Comparison of ENCODE assay signal across 3 fruit fly cellular contexts in the genomic region with DNA sequence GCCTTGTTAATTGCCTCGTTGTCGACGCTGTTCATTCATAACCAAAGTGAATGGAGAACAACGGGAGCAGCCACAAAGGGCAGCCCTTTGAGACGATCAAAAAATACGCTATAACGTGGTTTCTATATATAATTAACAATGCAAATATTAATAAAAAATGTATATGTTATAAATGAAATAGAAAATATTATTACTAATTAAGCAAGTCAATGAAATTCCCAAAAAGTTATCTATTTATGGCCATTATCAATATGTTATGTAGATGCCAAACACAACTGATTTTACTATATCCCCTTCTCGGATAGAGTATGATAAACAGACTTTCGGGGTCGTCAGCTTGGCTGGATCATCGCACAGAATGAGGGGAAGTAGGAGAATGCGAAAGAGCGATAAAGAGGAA.
TF ChIP-seq lines count a peak whose summit lies in the region.

No protein-coding gene starts in this region.

- no peak for TF ChIP-seq CTCF in whole organism, embryonic (GFP tag; optimal IDR thresholded peaks at IDR 0.05; lab: Kevin White, UChicago)

TF ChIP-seq in whole organism, embryonic, 481 proteins besides CTCF, POLR2A, EP300 and RAD21 (continues in another document):
- TF ChIP-seq pb (GFP tag; optimal IDR thresholded peaks at IDR 0.05; lab: Kevin White, UChicago): no peak
- TF ChIP-seq CG14965 (GFP tag; optimal IDR thresholded peaks at IDR 0.05; lab: Kevin White, UChicago; ENCODE audit: borderline replicate concordance): no peak
- peak; percentile 41 for TF ChIP-seq Meics (GFP tag; optimal IDR thresholded peaks at IDR 0.05; lab: Kevin White, UChicago)
- peak; percentile 64 for TF ChIP-seq sens (GFP tag; lab: Kevin White, UChicago)
- TF ChIP-seq CG17328 (GFP tag; IDR thresholded peaks at IDR 0.05; lab: Robert Waterston, UW): peak; percentile 42; the same call in 1 of the 2 replicates
- peak; percentile 43; the same call in 1 of the 2 replicates for TF ChIP-seq E2f2 (GFP tag; IDR thresholded peaks at IDR 0.05; lab: Robert Waterston, UW)
- peak; percentile 28 for TF ChIP-seq CG4424 (GFP tag; optimal IDR thresholded peaks at IDR 0.05; lab: Kevin White, UChicago)
- no peak for TF ChIP-seq gfzf (GFP tag; optimal IDR thresholded peaks at IDR 0.05; lab: Kevin White, UChicago)
- peak in 1 of 2 experiments; percentile 16 for TF ChIP-seq dpn (GFP tag; optimal IDR thresholded peaks at IDR 0.05; lab: Kevin White, UChicago)
- no peak for TF ChIP-seq slp2 (GFP tag; optimal IDR thresholded peaks at IDR 0.05; lab: Kevin White, UChicago)
- TF ChIP-seq CG8924 (tag; optimal IDR thresholded peaks at IDR 0.05; lab: Kevin White, UChicago): peak; percentile 54
- no peak for TF ChIP-seq ara (GFP tag; IDR thresholded peaks at IDR 0.05; lab: Robert Waterston, UW)
- peak; percentile 61 for TF ChIP-seq unpg (GFP tag; optimal IDR thresholded peaks at IDR 0.05; lab: Kevin White, UChicago)
- TF ChIP-seq CG11504 (tag; optimal IDR thresholded peaks at IDR 0.05; lab: Kevin White, UChicago): peak; percentile 75
- no peak for TF ChIP-seq prd (optimal IDR thresholded peaks at IDR 0.05; lab: Kevin White, UChicago)
- TF ChIP-seq prd (GFP tag; IDR thresholded peaks at IDR 0.05; lab: Robert Waterston, UW): peak; percentile 67
- peak; percentile 7 for TF ChIP-seq CG9727 (GFP tag; optimal IDR thresholded peaks at IDR 0.05; lab: Kevin White, UChicago)
- TF ChIP-seq Sox102F (GFP tag; optimal IDR thresholded peaks at IDR 0.05; lab: Kevin White, UChicago): peak; percentile 69
- no peak for TF ChIP-seq gcm2 (GFP tag; optimal IDR thresholded peaks at IDR 0.05; lab: Kevin White, UChicago)
- TF ChIP-seq CG9215 (GFP tag; IDR thresholded peaks at IDR 0.05; lab: Robert Waterston, UW): 0 out of 2 replicates have a peak, but pooled peaks have one; percentile 27
- TF ChIP-seq nerfin-1 (tag; optimal IDR thresholded peaks at IDR 0.05; lab: Kevin White, UChicago): peak; percentile 33
- TF ChIP-seq ase (GFP tag; IDR thresholded peaks at IDR 0.05; lab: Robert Waterston, UW): peak; percentile 58; the same call in 1 of the 3 replicates
- no peak for TF ChIP-seq CG1647 (GFP tag; optimal IDR thresholded peaks at IDR 0.05; lab: Kevin White, UChicago)
- peak; percentile 55 for TF ChIP-seq CoRest (tag; optimal IDR thresholded peaks at IDR 0.05; lab: Kevin White, UChicago)
- peak in 1 of 2 experiments; percentile 53 for TF ChIP-seq bsh (GFP tag; optimal IDR thresholded peaks at IDR 0.05; lab: Kevin White, UChicago)
- TF ChIP-seq CG5953 (GFP tag; IDR thresholded peaks at IDR 0.05; lab: Robert Waterston, UW): no peak
- no peak for TF ChIP-seq CG4360 (GFP tag; IDR thresholded peaks at IDR 0.05; lab: Robert Waterston, UW)
- peak; percentile 52; the same call in 2 of the 3 replicates for TF ChIP-seq CG7357 (GFP tag; IDR thresholded peaks at IDR 0.05; lab: Robert Waterston, UW)

TF ChIP-seq in whole organism, prepupa, 60 proteins besides CTCF, POLR2A, EP300 and RAD21:
- no peak for TF ChIP-seq CG3919 (GFP tag; optimal IDR thresholded peaks at IDR 0.05; lab: Kevin White, UChicago)
- TF ChIP-seq CG3032 (tag; optimal IDR thresholded peaks at IDR 0.05; lab: Kevin White, UChicago): no peak
- TF ChIP-seq fd85E (GFP tag; optimal IDR thresholded peaks at IDR 0.05; lab: Kevin White, UChicago): no peak
- TF ChIP-seq topi (GFP tag; optimal IDR thresholded peaks at IDR 0.05; lab: Kevin White, UChicago): no peak
- peak; percentile 0 for TF ChIP-seq CG11902 (GFP tag; optimal IDR thresholded peaks at IDR 0.05; lab: Kevin White, UChicago)
- peak; percentile 13 for TF ChIP-seq CG32006 (GFP tag; optimal IDR thresholded peaks at IDR 0.05; lab: Kevin White, UChicago)
- TF ChIP-seq CG31627 (GFP tag; optimal IDR thresholded peaks at IDR 0.05; lab: Kevin White, UChicago): no peak
- no peak for TF ChIP-seq eg (GFP tag; IDR thresholded peaks at IDR 0.05; lab: Robert Waterston, UW)
- peak; percentile 1 for TF ChIP-seq CG10631 (GFP tag; optimal IDR thresholded peaks at IDR 0.05; lab: Kevin White, UChicago)
- no peak for TF ChIP-seq CG1621 (tag; optimal IDR thresholded peaks at IDR 0.05; lab: Kevin White, UChicago)
- peak; percentile 17 for TF ChIP-seq Ets96B (tag; optimal IDR thresholded peaks at IDR 0.05; lab: Kevin White, UChicago)
- no peak for TF ChIP-seq CG34406 (GFP tag; optimal IDR thresholded peaks at IDR 0.05; lab: Kevin White, UChicago)
- no peak for TF ChIP-seq Gug (GFP tag; IDR thresholded peaks at IDR 0.05; lab: Robert Waterston, UW)
- no peak for TF ChIP-seq cyc (GFP tag; optimal IDR thresholded peaks at IDR 0.05; lab: Kevin White, UChicago)
- TF ChIP-seq CG9139 (GFP tag; optimal IDR thresholded peaks at IDR 0.05; lab: Kevin White, UChicago): no peak
- TF ChIP-seq achi (GFP tag; optimal IDR thresholded peaks at IDR 0.05; lab: Kevin White, UChicago): peak; percentile 7
- no peak for TF ChIP-seq OdsH (GFP tag; optimal IDR thresholded peaks at IDR 0.05; lab: Kevin White, UChicago)
- TF ChIP-seq CG8632 (GFP tag; optimal IDR thresholded peaks at IDR 0.05; lab: Kevin White, UChicago): peak; percentile 24
- TF ChIP-seq CG10669 (GFP tag; optimal IDR thresholded peaks at IDR 0.05; lab: Kevin White, UChicago): peak; percentile 26

TF ChIP-seq in whole organism, pupa, 21 proteins besides CTCF, POLR2A, EP300 and RAD21:
- TF ChIP-seq CG15710 (tag; optimal IDR thresholded peaks at IDR 0.05; lab: Kevin White, UChicago) (no peak), CG14655 (GFP tag; optimal IDR thresholded peaks at IDR 0.05; lab: Kevin White, UChicago) (no peak), gl (tag; optimal IDR thresholded peaks at IDR 0.05; lab: Kevin White, UChicago) (no peak), EcR (GFP tag; optimal IDR thresholded peaks at IDR 0.05; lab: Kevin White, UChicago) (peak; percentile 69)
